Fruit fly (Drosophila melanogaster) whole organism, wandering third instar larva: ENCODE results near the gene CG11601.

ENCODE experiments used
- Abd-B ChIP-seq: fragments of >200 bp; optimal IDR thresholded peaks from 2 replicates; lab custom pipeline; 2017; ENCODE audit warnings: missing biosample characterization, missing genetic modification characterization
- CG32264 ChIP-seq: fragments of 200-800 bp; sonication (Bioruptor generic); optimal IDR thresholded peaks from 2 replicates; lab custom pipeline; 2016; ENCODE audit warnings: missing biosample characterization, missing genetic modification characterization
- CG9705 ChIP-seq: fragments of 200-800 bp; sonication (Bioruptor generic); optimal IDR thresholded peaks from 2 replicates; lab custom pipeline; 2018; ENCODE audit warnings: missing biosample characterization, mild to moderate bottlenecking, missing genetic modification characterization
- CrebA ChIP-seq: fragments of 200-800 bp; sonication (Bioruptor generic); optimal IDR thresholded peaks from 2 replicates; lab custom pipeline; 2016; ENCODE audit warnings: missing biosample characterization, mild to moderate bottlenecking, missing genetic modification characterization, borderline replicate concordance
- Dfd ChIP-seq: fragments of >200 bp; optimal IDR thresholded peaks from 2 replicates; lab custom pipeline; 2017; ENCODE audit warnings: missing biosample characterization, missing genetic modification characterization
- GATAd ChIP-seq: sonication (Bioruptor generic); optimal IDR thresholded peaks from 2 replicates; lab custom pipeline; 2016; ENCODE audit warnings: missing biosample characterization, missing genetic modification characterization
- HLH106 ChIP-seq: fragments of 200-800 bp; optimal IDR thresholded peaks from 3 replicates; lab custom pipeline; 2019; ENCODE audit warnings: missing biosample characterization, mild to moderate bottlenecking, missing genetic modification characterization, moderate library complexity
- Hnf4 ChIP-seq: fragments of 200-800 bp; sonication (Bioruptor generic); optimal IDR thresholded peaks from 2 replicates; lab custom pipeline; 2016; ENCODE audit warnings: missing biosample characterization, mild to moderate bottlenecking, missing genetic modification characterization
- Hr78 ChIP-seq: fragments of >200 bp; optimal IDR thresholded peaks from 2 replicates; lab custom pipeline; 2017; ENCODE audit warnings: missing biosample characterization, missing genetic modification characterization
- Hr83 ChIP-seq: fragments of 200-300 bp; sonication (Bioruptor generic); optimal IDR thresholded peaks from 2 replicates; lab custom pipeline; 2016; ENCODE audit warnings: missing biosample characterization, mild to moderate bottlenecking, missing genetic modification characterization, moderate library complexity; ENCODE audit not compliant: poor library complexity, severe bottlenecking
- Jra ChIP-seq: sonication (Bioruptor generic); optimal IDR thresholded peaks from 2 replicates; lab custom pipeline; 2016; ENCODE audit warnings: missing biosample characterization, missing genetic modification characterization
- Mio ChIP-seq: sonication (Bioruptor generic); optimal IDR thresholded peaks from 2 replicates; lab custom pipeline; 2016; ENCODE audit warnings: missing biosample characterization, missing genetic modification characterization
- Myc ChIP-seq: fragments of >200 bp; optimal IDR thresholded peaks from 2 replicates; lab custom pipeline; 2017
- N ChIP-seq: fragments of >200 bp; optimal IDR thresholded peaks from 2 replicates; lab custom pipeline; 2018; ENCODE audit warnings: missing biosample characterization, missing external identifiers, missing genetic modification characterization
- OdsH ChIP-seq: fragments of 200-800 bp; sonication (Bioruptor generic); optimal IDR thresholded peaks from 2 replicates; lab custom pipeline; 2016; ENCODE audit warnings: missing biosample characterization, mild to moderate bottlenecking, missing genetic modification characterization
- Rel ChIP-seq, 2 experiments: fragments of 200-800 bp; sonication (Bioruptor generic) in 1 of 2; optimal IDR thresholded peaks; 2 replicates in 1 of 2; 3 replicates in 1 of 2; lab custom pipeline; 2016 to 2019; ENCODE audit warnings: mild to moderate bottlenecking in 2 of 2, missing biosample characterization in 2 of 2, missing genetic modification characterization in 2 of 2, moderate library complexity in 1 of 2
- Sp1 ChIP-seq: fragments of 200-800 bp; sonication (Bioruptor generic); optimal IDR thresholded peaks from 3 replicates; lab custom pipeline; 2019; ENCODE audit warnings: missing biosample characterization, mild to moderate bottlenecking, missing genetic modification characterization, moderate library complexity
- Vsx2 ChIP-seq: fragments of 200-300, 225-300 bp; sonication (Bioruptor generic); optimal IDR thresholded peaks from 2 replicates; lab custom pipeline; 2018; ENCODE audit warnings: missing biosample characterization, missing genetic modification characterization; ENCODE audit not compliant: partially characterized antibody
- br ChIP-seq: fragments of 200-800 bp; sonication (Bioruptor generic); optimal IDR thresholded peaks from 2 replicates; lab custom pipeline; 2016; ENCODE audit warnings: missing biosample characterization, missing genetic modification characterization
- brk ChIP-seq: fragments of 200-800 bp; sonication (Bioruptor generic); optimal IDR thresholded peaks from 2 replicates; lab custom pipeline; 2016; ENCODE audit warnings: missing biosample characterization, mild to moderate bottlenecking, missing genetic modification characterization
- dl ChIP-seq, 2 experiments: fragments of 175-275, 200-275 bp in 1 of 2; fragments of 200-275 bp in 1 of 2; sonication (Bioruptor generic); optimal IDR thresholded peaks; lab custom pipeline; 2018; ENCODE audit warnings: mild to moderate bottlenecking in 2 of 2, missing biosample characterization in 2 of 2, missing genetic modification characterization in 2 of 2, moderate library complexity in 2 of 2; ENCODE audit not compliant: partially characterized antibody in 2 of 2, insufficient read depth in 1 of 2
- dmrt93B ChIP-seq: fragments of 200-800 bp; sonication (Bioruptor generic); optimal IDR thresholded peaks from 2 replicates; lab custom pipeline; 2018; ENCODE audit warnings: missing biosample characterization, mild to moderate bottlenecking, missing genetic modification characterization
- dsf ChIP-seq: sonication (Bioruptor generic); optimal IDR thresholded peaks from 2 replicates; lab custom pipeline; 2016; ENCODE audit warnings: missing biosample characterization, missing genetic modification characterization, borderline replicate concordance
- ey ChIP-seq: fragments of 200-800 bp; sonication (Bioruptor generic); optimal IDR thresholded peaks from 2 replicates; lab custom pipeline; 2016; ENCODE audit warnings: missing biosample characterization, missing genetic modification characterization
- foxo ChIP-seq, 2 experiments: fragments of 200-800 bp; sonication (Bioruptor generic); optimal IDR thresholded peaks; 2 replicates in 1 of 2; 3 replicates in 1 of 2; lab custom pipeline; 2016 to 2017; ENCODE audit warnings: missing biosample characterization in 2 of 2, missing genetic modification characterization in 2 of 2
- fru ChIP-seq: fragments of 200-800 bp; sonication (Bioruptor generic); optimal IDR thresholded peaks from 3 replicates; lab custom pipeline; 2016; ENCODE audit warnings: missing biosample characterization, mild to moderate bottlenecking, missing genetic modification characterization
- h ChIP-seq: fragments of 200-800 bp; sonication (Bioruptor generic); optimal IDR thresholded peaks from 3 replicates; lab custom pipeline; 2016; ENCODE audit warnings: missing biosample characterization, mild to moderate bottlenecking, missing genetic modification characterization
- jim ChIP-seq: fragments of 175-275, 200-325 bp; sonication (Bioruptor generic); optimal IDR thresholded peaks from 2 replicates; lab custom pipeline; 2016; ENCODE audit warnings: missing biosample characterization, mild to moderate bottlenecking, missing genetic modification characterization
- pan ChIP-seq: fragments of >200 bp; optimal IDR thresholded peaks from 2 replicates; lab custom pipeline; 2017
- psq ChIP-seq: fragments of 200-800 bp; sonication (Bioruptor generic); optimal IDR thresholded peaks from 3 replicates; lab custom pipeline; 2017; ENCODE audit warnings: missing biosample characterization, mild to moderate bottlenecking, missing genetic modification characterization, moderate library complexity
- rgr ChIP-seq: fragments of 200-800 bp; sonication (Bioruptor generic); optimal IDR thresholded peaks from 3 replicates; lab custom pipeline; 2016; ENCODE audit warnings: missing biosample characterization, mild to moderate bottlenecking, missing genetic modification characterization
- sage ChIP-seq: fragments of 200-800 bp; sonication (Bioruptor generic); optimal IDR thresholded peaks from 2 replicates; lab custom pipeline; 2016; ENCODE audit warnings: missing biosample characterization, mild to moderate bottlenecking, missing genetic modification characterization
- sv ChIP-seq: fragments of 200-800 bp; sonication (Bioruptor generic); optimal IDR thresholded peaks from 3 replicates; lab custom pipeline; 2016; ENCODE audit warnings: missing biosample characterization, missing genetic modification characterization
- tai ChIP-seq: sonication (Bioruptor generic); optimal IDR thresholded peaks from 2 replicates; lab custom pipeline; 2016; ENCODE audit warnings: missing biosample characterization, missing genetic modification characterization
- usp ChIP-seq: fragments of >200 bp; optimal IDR thresholded peaks from 2 replicates; lab custom pipeline; 2017; ENCODE audit warnings: missing biosample characterization, missing genetic modification characterization
- woc ChIP-seq: sonication (Bioruptor generic); optimal IDR thresholded peaks from 2 replicates; lab custom pipeline; 2016; ENCODE audit warnings: missing biosample characterization, mild to moderate bottlenecking, missing genetic modification characterization

Gene CG11601

dm6 chr2L:290373-290772 is 7.3 kb upstream of the CG11601 start:
- TF ChIP-seq foxo (GFP tag; optimal IDR thresholded peaks at IDR 0.05; lab: Kevin White, UChicago) (no peak), rgr (GFP tag; lab: Kevin White, UChicago) (no peak), Dfd (GFP tag; lab: Kevin White, UChicago) (no peak), tai (GFP tag; lab: Kevin White, UChicago) (no peak), OdsH (GFP tag; lab: Kevin White, UChicago) (no peak), jim (GFP tag; lab: Kevin White, UChicago) (no peak)

- TF ChIP-seq psq (GFP tag; lab: Kevin White, UChicago): no peak
- no peak for TF ChIP-seq usp (GFP tag; lab: Kevin White, UChicago)
- TF ChIP-seq sv: no peak
- no peak for TF ChIP-seq ey (GFP tag; lab: Kevin White, UChicago)
- no peak for TF ChIP-seq pan (lab: Kevin White, UChicago)
- TF ChIP-seq HLH106 (tag; lab: Kevin White, UChicago): no peak
- no peak for TF ChIP-seq dmrt93B (GFP tag; lab: Kevin White, UChicago)
- no peak for TF ChIP-seq h (GFP tag; lab: Kevin White, UChicago)
- TF ChIP-seq Jra: no peak
- TF ChIP-seq CG32264: no peak
- TF ChIP-seq N (GFP tag; lab: Kevin White, UChicago): no peak
- no peak for TF ChIP-seq Hnf4 (GFP tag; lab: Kevin White, UChicago)
- TF ChIP-seq foxo (GFP tag; optimal IDR thresholded peaks at IDR 0.05; lab: Kevin White, UChicago): no peak
- no peak for TF ChIP-seq Dfd (GFP tag; lab: Kevin White, UChicago)
- no peak for TF ChIP-seq GATAd
- no peak for TF ChIP-seq Sp1 (GFP tag; lab: Kevin White, UChicago)
Observed at dm6 chr2L:289044-289443, 6.0 kb upstream of the CG11601 start, which contains the start of gene Amnionless. Amnionless (minus strand) TSS chr2L:289144.

- peak; percentile 93 for TF ChIP-seq psq (GFP tag; lab: Kevin White, UChicago)
- TF ChIP-seq N (GFP tag; lab: Kevin White, UChicago): no peak
- no peak for TF ChIP-seq Dfd (GFP tag; lab: Kevin White, UChicago)
- TF ChIP-seq brk (GFP tag; lab: Kevin White, UChicago): no peak
- TF ChIP-seq Mio (GFP tag; lab: Kevin White, UChicago): peak; percentile 66
- peak; percentile 70 to 96 for TF ChIP-seq foxo (GFP tag; optimal IDR thresholded peaks at IDR 0.05; lab: Kevin White, UChicago)
- peak; percentile 16 for TF ChIP-seq dsf (GFP tag; lab: Kevin White, UChicago)
- TF ChIP-seq ey (GFP tag; lab: Kevin White, UChicago): peak; percentile 90
- TF ChIP-seq HLH106 (tag; lab: Kevin White, UChicago): peak; percentile 79
- peak; percentile 98 for TF ChIP-seq Hnf4 (GFP tag; lab: Kevin White, UChicago)
- TF ChIP-seq OdsH (GFP tag; lab: Kevin White, UChicago): peak; percentile 91
- peak; percentile 92 for TF ChIP-seq br
- TF ChIP-seq Sp1 (GFP tag; lab: Kevin White, UChicago): peak; percentile 83
- peak; percentile 55 for TF ChIP-seq dmrt93B (GFP tag; lab: Kevin White, UChicago)
- TF ChIP-seq Myc (lab: Kevin White, UChicago): no peak
- TF ChIP-seq Rel (GFP tag; optimal IDR thresholded peaks at IDR 0.05; lab: Kevin White, UChicago): peak; percentile 52
- peak; percentile 74 for TF ChIP-seq Rel (tag; optimal IDR thresholded peaks at IDR 0.05; lab: Kevin White, UChicago)
- peak; percentile 81 for TF ChIP-seq Jra
- no peak for TF ChIP-seq Vsx2 (GFP tag; lab: Kevin White, UChicago)
- TF ChIP-seq CrebA (GFP tag; lab: Kevin White, UChicago): no peak
- TF ChIP-seq Abd-B: no peak
- TF ChIP-seq CG9705 (GFP tag; lab: Kevin White, UChicago): peak; percentile 58
- peak; percentile 69 for TF ChIP-seq sage (GFP tag; lab: Kevin White, UChicago)
- no peak for TF ChIP-seq dl (GFP tag; optimal IDR thresholded peaks at IDR 0.05; lab: Kevin White, UChicago; ENCODE audit: insufficient read depth in 1 of 2, partially characterized antibody in 2 of 2)
- no peak for TF ChIP-seq Hr78
- TF ChIP-seq CG32264: peak; percentile 63
- TF ChIP-seq fru (GFP tag; lab: Kevin White, UChicago): peak; percentile 90
- peak; percentile 95 for TF ChIP-seq h (GFP tag; lab: Kevin White, UChicago)
- TF ChIP-seq GATAd: no peak
- TF ChIP-seq rgr (GFP tag; lab: Kevin White, UChicago): peak; percentile 97
- peak; percentile 84 for TF ChIP-seq woc (GFP tag; lab: Kevin White, UChicago)
- peak; percentile 98 for TF ChIP-seq Hr83 (GFP tag; lab: Kevin White, UChicago)
- TF ChIP-seq tai (GFP tag; lab: Kevin White, UChicago): no peak
- TF ChIP-seq sv: peak; percentile 36
- peak; percentile 13 for TF ChIP-seq jim (GFP tag; lab: Kevin White, UChicago)
- TF ChIP-seq, all 38 proteins: peak for 23
Observed at dm6 chr2L:286421-286820, 3.4 kb upstream of the CG11601 start.
